Worm (Caenorhabditis elegans): ENCODE data around the gene sqv-2.

Gene sqv-2

DNA sequence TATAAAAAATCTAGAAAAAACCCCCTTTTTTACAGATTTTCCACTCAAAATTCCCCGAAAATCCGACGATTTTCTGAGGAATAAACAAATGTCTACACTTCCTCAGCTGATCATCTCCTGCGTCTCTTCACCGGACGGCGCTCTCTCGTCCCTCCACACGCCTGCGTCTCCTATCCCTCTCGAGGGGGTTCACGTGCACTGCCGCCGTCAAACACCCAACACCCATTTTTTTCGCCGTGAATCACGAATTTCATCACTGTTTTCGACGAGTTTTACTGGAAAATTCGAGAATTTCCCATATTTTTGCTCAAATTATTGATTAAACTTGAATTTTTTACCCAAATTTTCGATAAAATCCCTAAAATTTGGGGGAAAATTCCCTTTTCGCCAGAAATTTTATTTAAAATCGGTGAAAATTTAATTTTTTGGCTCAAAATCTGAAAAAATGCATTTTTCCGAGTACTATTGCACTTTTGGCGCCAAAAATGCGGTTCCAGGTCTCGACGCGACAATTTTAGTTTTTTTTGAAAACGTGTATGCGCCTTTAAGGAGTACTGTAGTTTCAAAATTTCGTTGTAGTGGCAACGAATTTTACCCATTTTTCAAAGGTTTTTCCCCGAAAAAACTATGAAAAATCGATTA lies 26.7 kb upstream of the sqv-2 start (continued):
- no peak for TF ChIP-seq hpl-2 (GFP tag; optimal IDR thresholded peaks at IDR 0.05)
- no peak for TF ChIP-seq ceh-63 (GFP tag; optimal IDR thresholded peaks at IDR 0.05)
- peak; percentile 74 for TF ChIP-seq snu-23 (GFP tag; optimal IDR thresholded peaks at IDR 0.05)
- TF ChIP-seq ceh-8 (GFP tag; optimal IDR thresholded peaks at IDR 0.05), result no peak
- no peak for TF ChIP-seq ceh-88 (GFP tag; IDR thresholded peaks at IDR 0.05)
- peak; percentile 22 to 52 (median 44) for TF ChIP-seq dpl-1 (GFP tag; optimal IDR thresholded peaks at IDR 0.05)
- TF ChIP-seq swsn-7 (tag; optimal IDR thresholded peaks at IDR 0.05), result peak; percentile 67
- TF ChIP-seq nhr-11 (tag; optimal IDR thresholded peaks at IDR 0.05), result peak; percentile 24
- no peak for TF ChIP-seq unc-130 (tag; optimal IDR thresholded peaks at IDR 0.05)
- TF ChIP-seq unc-86 (tag; optimal IDR thresholded peaks at IDR 0.05), result peak; percentile 34
- peak; percentile 36 for TF ChIP-seq snpc-4 (tag; optimal IDR thresholded peaks at IDR 0.05)
- TF ChIP-seq fkh-8 (tag; optimal IDR thresholded peaks at IDR 0.05), result peak; percentile 79
- no peak for TF ChIP-seq lin-15B (tag; optimal IDR thresholded peaks at IDR 0.05)
- peak; percentile 53 for TF ChIP-seq tbx-2 (tag; optimal IDR thresholded peaks at IDR 0.05)
- TF ChIP-seq tlp-1 (tag; optimal IDR thresholded peaks at IDR 0.05), result no peak
- peak in 2 of 3 experiments; percentile 35 to 55 for TF ChIP-seq ceh-82 (tag; optimal IDR thresholded peaks at IDR 0.05)
- TF ChIP-seq aly-2 (tag; optimal IDR thresholded peaks at IDR 0.05), result no peak
- TF ChIP-seq fkh-4 (tag; optimal IDR thresholded peaks at IDR 0.05; ENCODE audit: borderline replicate concordance), result no peak
- TF ChIP-seq nhr-71 (tag; optimal IDR thresholded peaks at IDR 0.05), result peak; percentile 79
- peak; percentile 80 for TF ChIP-seq skn-1 (tag; optimal IDR thresholded peaks at IDR 0.05)
- TF ChIP-seq lin-35 (GFP tag; optimal IDR thresholded peaks at IDR 0.05), result peak; percentile 60 to 68

DNA sequence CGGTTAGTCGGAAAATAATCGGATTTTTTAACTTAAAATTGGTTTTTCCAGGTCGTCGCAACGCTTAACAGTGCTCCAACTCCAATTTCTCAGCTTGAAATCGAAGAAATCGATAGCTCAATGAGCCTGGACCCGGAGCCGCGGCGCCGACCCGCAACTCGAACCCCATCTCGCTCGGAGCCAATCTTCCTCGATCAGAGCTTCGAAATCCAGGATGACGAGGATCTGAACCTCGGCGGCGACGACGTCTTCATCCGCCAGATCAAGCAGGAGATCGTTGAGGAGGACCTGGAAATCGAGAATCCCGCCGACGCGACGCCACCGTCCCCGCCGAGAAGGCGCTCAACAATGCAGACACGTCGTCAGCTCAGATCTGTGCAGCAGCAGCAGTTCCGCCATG lies 26.0 kb upstream of the sqv-2 start:
- TF ChIP-seq nhr-84 (tag; optimal IDR thresholded peaks at IDR 0.05) (no peak), ets-5 (GFP tag; IDR thresholded peaks at IDR 0.05) (no peak), lsy-2 (tag; optimal IDR thresholded peaks at IDR 0.05) (no peak), zip-4 (GFP tag; optimal IDR thresholded peaks at IDR 0.05) (no peak), efl-3 (GFP tag; optimal IDR thresholded peaks at IDR 0.05) (no peak), C16A3.4 (tag; optimal IDR thresholded peaks at IDR 0.05) (no peak), fkh-10 (GFP tag; optimal IDR thresholded peaks at IDR 0.05) (no peak), unc-86 (tag; optimal IDR thresholded peaks at IDR 0.05) (no peak), ceh-8 (GFP tag; optimal IDR thresholded peaks at IDR 0.05) (no peak), unc-98 (GFP tag; IDR thresholded peaks at IDR 0.05) (no peak), nhr-90 (tag; optimal IDR thresholded peaks at IDR 0.05; ENCODE audit: poor library complexity) (no peak), nhr-76 (tag; optimal IDR thresholded peaks at IDR 0.05) (no peak), C04F5.9 (tag; optimal IDR thresholded peaks at IDR 0.05) (no peak)

DNA sequence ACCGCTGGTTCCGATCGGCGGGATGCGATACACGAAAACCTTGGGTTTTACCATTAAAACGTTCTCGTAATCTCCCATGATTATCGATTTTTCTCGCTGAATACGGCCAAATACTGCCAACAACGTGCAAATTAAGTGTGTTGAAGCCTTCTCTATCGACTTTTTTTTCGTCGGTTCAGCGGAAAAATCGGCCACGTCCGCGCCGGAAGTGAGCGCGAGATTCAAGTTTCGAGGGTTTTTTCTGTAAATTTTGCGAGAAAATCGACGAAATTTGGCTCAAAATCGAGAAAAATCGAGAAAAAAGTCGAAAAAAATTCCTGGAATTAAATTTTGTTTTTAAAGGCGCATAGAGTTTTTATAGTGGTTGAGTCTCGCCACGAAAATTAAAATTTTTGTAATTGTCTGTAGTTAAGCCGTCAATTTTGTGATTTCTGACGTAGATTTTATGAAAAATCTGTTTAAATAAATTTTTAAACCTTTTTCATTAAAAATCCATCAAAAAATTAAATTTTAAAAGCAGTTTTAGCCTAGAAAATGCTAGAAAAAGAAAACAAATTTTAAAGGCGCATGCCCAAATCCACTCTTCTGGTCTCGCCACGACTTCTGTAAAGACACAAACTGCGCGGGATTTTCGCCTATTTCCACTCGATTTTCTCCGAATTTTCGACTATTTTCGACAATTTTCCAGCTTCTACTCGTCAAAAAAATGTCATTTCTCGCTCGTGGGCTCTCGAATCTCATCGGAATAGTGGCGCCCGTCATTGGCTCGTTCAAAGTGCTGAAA lies 25.1 kb upstream of the sqv-2 start, which contains the start of the genes ncap-1 and Y110A2AR.1:
ncap-1 (minus strand) TSS at position 241 of the 784 bp plus-strand sequence.
Y110A2AR.1 (plus strand) TSS at position 637 of the 784 bp plus-strand sequence.
- TF ChIP-seq snpc-4 (tag; optimal IDR thresholded peaks at IDR 0.05), result no peak
- TF ChIP-seq dpl-1 (GFP tag; optimal IDR thresholded peaks at IDR 0.05), result peak; percentile 49 to 83 (median 74)
- TF ChIP-seq ceh-82 (tag; optimal IDR thresholded peaks at IDR 0.05), result peak in 1 of 3 experiments; percentile 18
- no peak for TF ChIP-seq tlp-1 (tag; optimal IDR thresholded peaks at IDR 0.05)
- no peak for TF ChIP-seq fkh-4 (tag; optimal IDR thresholded peaks at IDR 0.05; ENCODE audit: borderline replicate concordance)
- peak; percentile 68 to 88 for TF ChIP-seq lin-35 (GFP tag; optimal IDR thresholded peaks at IDR 0.05)
- peak; percentile 37 to 81 for TF ChIP-seq efl-1 (optimal IDR thresholded peaks at IDR 0.05)
- TF ChIP-seq efl-1 (GFP tag; optimal IDR thresholded peaks at IDR 0.05 in 1 of 2), result peak; percentile 82 to 98
- no peak for TF ChIP-seq ceh-90 (tag; optimal IDR thresholded peaks at IDR 0.05)
- no peak for TF ChIP-seq hpl-2 (GFP tag; optimal IDR thresholded peaks at IDR 0.05)
- TF ChIP-seq lsy-2 (tag; optimal IDR thresholded peaks at IDR 0.05), result peak in 1 of 2 experiments; percentile 13
- TF ChIP-seq mep-1 (tag; optimal IDR thresholded peaks at IDR 0.05), result peak; percentile 1
